Fruit fly (Drosophila melanogaster): ENCODE data around the gene tkv.

- TF ChIP-seq dmrt11E (tag; optimal IDR thresholded peaks at IDR 0.05) (peak; percentile 36), Vsx1 (GFP tag; optimal IDR thresholded peaks at IDR 0.05) (no peak), CG18262 (tag; optimal IDR thresholded peaks at IDR 0.05) (peak; percentile 33), kay (GFP tag; optimal IDR thresholded peaks at IDR 0.05) (no peak), Camta (GFP tag; optimal IDR thresholded peaks at IDR 0.05) (no peak), nerfin-1 (tag; optimal IDR thresholded peaks at IDR 0.05) (no peak), row (GFP tag; IDR thresholded peaks at IDR 0.05) (no peak), onecut (GFP tag; IDR thresholded peaks at IDR 0.05) (no peak), schlank (tag; optimal IDR thresholded peaks at IDR 0.05) (no peak), TFAM (GFP tag; optimal IDR thresholded peaks at IDR 0.05) (no peak), Eip74EF (GFP tag; optimal IDR thresholded peaks at IDR 0.05) (no peak), Dp (GFP tag; optimal IDR thresholded peaks at IDR 0.05) (no peak), NC2α (GFP tag; optimal IDR thresholded peaks at IDR 0.05) (no peak), slp2 (GFP tag; optimal IDR thresholded peaks at IDR 0.05) (no peak)
These were observed 39.7 kb downstream of the tkv start for dm6 chr2L:5231437-5231836.
